Worm (Caenorhabditis elegans): ENCODE results near the gene lmd-3.

DNA sequence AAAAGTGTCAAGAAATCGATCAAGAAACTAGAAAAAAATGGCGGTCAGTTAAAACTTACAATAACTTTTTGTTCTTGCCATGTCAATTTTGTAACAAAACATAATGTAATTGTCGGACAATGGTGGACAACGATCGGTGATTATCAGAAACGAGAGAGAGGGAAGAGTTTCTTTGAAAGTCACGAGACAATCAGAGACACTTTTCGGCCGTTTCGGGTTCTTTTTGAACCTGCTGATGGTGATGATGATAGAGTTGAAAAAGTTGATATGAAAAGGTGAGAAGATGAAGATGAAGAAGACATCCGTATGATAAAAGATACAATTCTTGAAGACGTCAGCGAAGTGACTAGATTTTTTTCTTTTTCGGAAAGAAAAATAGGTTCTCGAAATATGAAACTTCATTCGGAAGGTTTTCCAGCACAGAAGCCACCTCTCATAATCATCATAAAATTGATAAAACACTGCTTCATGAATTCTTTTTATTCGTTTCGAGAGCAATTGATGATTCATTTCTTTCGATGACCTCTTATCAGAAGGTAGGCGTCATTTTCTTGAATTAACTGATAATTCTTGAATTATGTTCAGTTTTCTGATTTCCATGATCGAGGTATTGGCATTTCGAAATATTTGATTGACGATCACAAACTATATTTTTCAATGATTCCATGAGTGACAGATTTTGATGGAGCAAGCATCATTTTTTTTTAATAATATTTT, 17.7 kb downstream of the lmd-3 start:
- TF ChIP-seq scrt-1 (GFP tag; IDR thresholded peaks at IDR 0.05) = no peak
- no peak for TF ChIP-seq ama-1 (optimal IDR thresholded peaks at IDR 0.05)
- TF ChIP-seq hmbx-1 (tag; optimal IDR thresholded peaks at IDR 0.05) = no peak
- TF ChIP-seq hmg-4 (GFP tag; optimal IDR thresholded peaks at IDR 0.05) = no peak
- no peak for TF ChIP-seq hnd-1 (tag; optimal IDR thresholded peaks at IDR 0.05)
- no peak for TF ChIP-seq tbx-37 (GFP tag; conservative IDR thresholded peaks at IDR 0.05)
- TF ChIP-seq B0310.2 (tag; optimal IDR thresholded peaks at IDR 0.05) = no peak
- no peak for TF ChIP-seq flt-1 (GFP tag; IDR thresholded peaks at IDR 0.05)
- TF ChIP-seq sea-1 (GFP tag; conservative IDR thresholded peaks at IDR 0.05) = no peak
- TF ChIP-seq ets-7 (tag; optimal IDR thresholded peaks at IDR 0.05) = no peak
- TF ChIP-seq tra-4 (tag; optimal IDR thresholded peaks at IDR 0.05) = no peak
- TF ChIP-seq pes-1 (GFP tag; IDR thresholded peaks at IDR 0.05) = no peak
- TF ChIP-seq ceh-36 (tag; optimal IDR thresholded peaks at IDR 0.05) = no peak
